Fruit fly (Drosophila melanogaster) whole organism, prepupa: ENCODE data around the gene Tl.

ENCODE experiments used
- CG10631 ChIP-seq: fragments of 200-800 bp; sonication (Bioruptor generic); optimal IDR thresholded peaks from 2 replicates; lab custom pipeline; 2016; ENCODE audit warnings: missing biosample characterization, missing genetic modification characterization
- CG10669 ChIP-seq: fragments of 200-800 bp; sonication (Bioruptor generic); optimal IDR thresholded peaks from 3 replicates; lab custom pipeline; 2018; ENCODE audit warnings: missing biosample characterization, mild to moderate bottlenecking, missing genetic modification characterization, moderate library complexity
- CG11294 ChIP-seq: fragments of 200-800 bp; sonication (Bioruptor generic); IDR thresholded peaks from 2 replicates; pipeline ENCODE4 v1.3.6; 2022; ENCODE audit warnings: missing biosample characterization, missing genetic modification characterization
- CG11902 ChIP-seq: fragments of 200-800 bp; sonication (Bioruptor generic); optimal IDR thresholded peaks from 3 replicates; lab custom pipeline; 2016; ENCODE audit warnings: missing biosample characterization, missing genetic modification characterization
- CG15336 ChIP-seq: fragments of 200-800 bp; sonication (Bioruptor generic); IDR thresholded peaks from 2 replicates; pipeline ENCODE4 v1.3.6; 2022; ENCODE audit warnings: missing biosample characterization, missing genetic modification characterization
- CG1621 ChIP-seq: fragments of 200-800 bp; sonication (Bioruptor generic); optimal IDR thresholded peaks from 3 replicates; lab custom pipeline; 2018; ENCODE audit warnings: missing biosample characterization, mild to moderate bottlenecking, missing genetic modification characterization
- CG16779 ChIP-seq: fragments of 200-800 bp; sonication (Bioruptor generic); optimal IDR thresholded peaks from 3 replicates; lab custom pipeline; 2017; ENCODE audit warnings: missing biosample characterization, mild to moderate bottlenecking, missing genetic modification characterization
- CG3032 ChIP-seq: fragments of 200-800 bp; optimal IDR thresholded peaks from 2 replicates; lab custom pipeline; 2019; ENCODE audit warnings: missing biosample characterization, mild to moderate bottlenecking, missing genetic modification characterization, moderate library complexity
- CG31627 ChIP-seq: fragments of 200-800 bp; sonication (Bioruptor generic); optimal IDR thresholded peaks from 3 replicates; lab custom pipeline; 2016; ENCODE audit warnings: missing biosample characterization, missing genetic modification characterization
- CG34406 ChIP-seq: fragments of 200-800 bp; sonication (Bioruptor generic); optimal IDR thresholded peaks from 3 replicates; lab custom pipeline; 2016; ENCODE audit warnings: missing biosample characterization, missing genetic modification characterization
- CG3919 ChIP-seq: fragments of 200-800 bp; sonication (Bioruptor generic); optimal IDR thresholded peaks from 3 replicates; lab custom pipeline; 2016; ENCODE audit warnings: missing biosample characterization, missing genetic modification characterization
- CG4318 ChIP-seq: fragments of 200-800 bp; sonication (Bioruptor generic); optimal IDR thresholded peaks from 3 replicates; lab custom pipeline; 2017; ENCODE audit warnings: missing biosample characterization, mild to moderate bottlenecking, missing genetic modification characterization
- CG6276 ChIP-seq: fragments of 200-800 bp; sonication (Bioruptor generic); optimal IDR thresholded peaks from 2 replicates; lab custom pipeline; 2017; ENCODE audit warnings: missing biosample characterization, mild to moderate bottlenecking, missing genetic modification characterization
- CG6792 ChIP-seq: fragments of 200-800 bp; sonication (Bioruptor generic); optimal IDR thresholded peaks from 3 replicates; lab custom pipeline; 2016; ENCODE audit warnings: missing biosample characterization, missing genetic modification characterization
- CG6808 ChIP-seq: fragments of 200-800 bp; sonication (Bioruptor generic); optimal IDR thresholded peaks from 3 replicates; lab custom pipeline; 2017; ENCODE audit warnings: missing biosample characterization, missing genetic modification characterization, mild to moderate bottlenecking, moderate library complexity, missing genetic modification reagents
- CG6854 ChIP-seq: fragments of 200-800 bp; sonication (Bioruptor generic); optimal IDR thresholded peaks from 2 replicates; lab custom pipeline; 2017; ENCODE audit warnings: missing biosample characterization, mild to moderate bottlenecking, missing genetic modification characterization
- CG7368 ChIP-seq: fragments of 200-800 bp; sonication (Bioruptor generic); optimal IDR thresholded peaks from 3 replicates; lab custom pipeline; 2016; ENCODE audit warnings: missing biosample characterization, missing genetic modification characterization
- CG8119 ChIP-seq: fragments of 200-800 bp; sonication (Bioruptor generic); IDR thresholded peaks from 3 replicates; pipeline ENCODE4 v1.3.6; 2022; ENCODE audit warnings: missing biosample characterization, missing genetic modification characterization
- CG8319 ChIP-seq: fragments of 200-800 bp; sonication (Bioruptor generic); optimal IDR thresholded peaks from 3 replicates; lab custom pipeline; 2016; ENCODE audit warnings: missing biosample characterization, missing genetic modification characterization
- CG8632 ChIP-seq: fragments of 200-800 bp; sonication (Bioruptor generic); optimal IDR thresholded peaks from 3 replicates; lab custom pipeline; 2016; ENCODE audit warnings: missing biosample characterization, missing genetic modification characterization
- CG9139 ChIP-seq: fragments of 200-800 bp; sonication (Bioruptor generic); optimal IDR thresholded peaks from 3 replicates; lab custom pipeline; 2017; ENCODE audit warnings: missing biosample characterization, mild to moderate bottlenecking, missing genetic modification characterization
- Eip75B ChIP-seq: fragments of 200-800 bp; sonication (Bioruptor generic); optimal IDR thresholded peaks from 3 replicates; lab custom pipeline; 2016; ENCODE audit warnings: missing biosample characterization, missing genetic modification characterization
- Eip78C ChIP-seq: fragments of 200-800 bp; sonication (Bioruptor generic); peaks from one replicate; lab custom pipeline; 2016; ENCODE audit warnings: missing biosample characterization, missing genetic modification characterization
- Eip93F ChIP-seq: fragments of 200-800 bp; sonication (Bioruptor generic); optimal IDR thresholded peaks from 2 replicates; lab custom pipeline; 2016; ENCODE audit warnings: missing biosample characterization, mild to moderate bottlenecking, missing genetic modification characterization
- Ets21C ChIP-seq: fragments of 200-800 bp; sonication (Bioruptor generic); optimal IDR thresholded peaks from 3 replicates; lab custom pipeline; 2016; ENCODE audit warnings: missing biosample characterization, missing genetic modification characterization
- Ets96B ChIP-seq: fragments of 200-800 bp; optimal IDR thresholded peaks from 2 replicates; lab custom pipeline; 2019; ENCODE audit warnings: missing biosample characterization, mild to moderate bottlenecking, missing genetic modification characterization, moderate library complexity
- Gug ChIP-seq: fragments of 200-800 bp; sonication (Bioruptor generic); IDR thresholded peaks from 2 replicates; pipeline ENCODE4 v1.3.6; 2022; ENCODE audit warnings: missing biosample characterization, missing genetic modification characterization
- Hr38 ChIP-seq: sonication (Bioruptor generic); optimal IDR thresholded peaks from 2 replicates; lab custom pipeline; 2016; ENCODE audit warnings: missing biosample characterization, missing genetic modification characterization
- Hr39 ChIP-seq: fragments of 200-800 bp; sonication (Bioruptor generic); optimal IDR thresholded peaks from 2 replicates; lab custom pipeline; 2016; ENCODE audit warnings: missing biosample characterization, missing genetic modification characterization
- Hr4 ChIP-seq: fragments of 200-800 bp; sonication (Bioruptor generic); optimal IDR thresholded peaks from 3 replicates; lab custom pipeline; 2016; ENCODE audit warnings: missing biosample characterization, missing genetic modification characterization
- Met ChIP-seq: fragments of 200-800 bp; sonication (Bioruptor generic); optimal IDR thresholded peaks from 3 replicates; lab custom pipeline; 2016; ENCODE audit warnings: missing biosample characterization, missing genetic modification characterization
- OdsH ChIP-seq: fragments of 200-800 bp; sonication (Bioruptor generic); optimal IDR thresholded peaks from 3 replicates; lab custom pipeline; 2016; ENCODE audit warnings: missing biosample characterization, missing genetic modification characterization
- Smox ChIP-seq: fragments of 200-800 bp; sonication (Bioruptor generic); optimal IDR thresholded peaks from 3 replicates; lab custom pipeline; 2016; ENCODE audit warnings: missing biosample characterization, missing genetic modification characterization
- Sox102F ChIP-seq: fragments of 200-800 bp; sonication (Bioruptor generic); optimal IDR thresholded peaks from 2 replicates; lab custom pipeline; 2016; ENCODE audit warnings: missing biosample characterization, mild to moderate bottlenecking, missing genetic modification characterization
- Sox14 ChIP-seq: fragments of 200-800 bp; sonication (Bioruptor generic); optimal IDR thresholded peaks from 3 replicates; lab custom pipeline; 2016; ENCODE audit warnings: missing biosample characterization, missing genetic modification characterization
- Sox15 ChIP-seq: fragments of 200-800 bp; sonication (Bioruptor generic); optimal IDR thresholded peaks from 3 replicates; lab custom pipeline; 2016; ENCODE audit warnings: missing biosample characterization, missing genetic modification characterization
- achi ChIP-seq: fragments of 200-800 bp; sonication (Bioruptor generic); optimal IDR thresholded peaks from 3 replicates; lab custom pipeline; 2016; ENCODE audit warnings: missing biosample characterization, missing genetic modification characterization
- acj6 ChIP-seq: fragments of 200-800 bp; sonication (Bioruptor generic); optimal IDR thresholded peaks from 3 replicates; lab custom pipeline; 2016; ENCODE audit warnings: missing biosample characterization, missing genetic modification characterization
- cyc ChIP-seq: fragments of 200-800 bp; sonication (Bioruptor generic); optimal IDR thresholded peaks from 3 replicates; lab custom pipeline; 2016; ENCODE audit warnings: missing biosample characterization, missing genetic modification characterization
- dac ChIP-seq: fragments of 200-800 bp; sonication (Bioruptor generic); optimal IDR thresholded peaks from 2 replicates; lab custom pipeline; 2017; ENCODE audit warnings: missing biosample characterization, mild to moderate bottlenecking, missing genetic modification characterization
- dsx ChIP-seq: fragments of 200-800 bp; optimal IDR thresholded peaks from 3 replicates; lab custom pipeline; 2019; ENCODE audit warnings: missing biosample characterization, mild to moderate bottlenecking, missing genetic modification characterization, moderate library complexity; ENCODE audit not compliant: poor library complexity, severe bottlenecking
- eg ChIP-seq: fragments of 200-800 bp; sonication (Bioruptor generic); IDR thresholded peaks from 3 replicates; pipeline ENCODE4 v1.3.6; 2022; ENCODE audit warnings: missing biosample characterization, missing genetic modification characterization
- esn ChIP-seq: fragments of 200-800 bp; sonication (Bioruptor generic); optimal IDR thresholded peaks from 2 replicates; lab custom pipeline; 2016; ENCODE audit warnings: missing biosample characterization, mild to moderate bottlenecking, missing genetic modification characterization, moderate library complexity
- fd85E ChIP-seq: fragments of 200-800 bp; sonication (Bioruptor generic); optimal IDR thresholded peaks from 3 replicates; lab custom pipeline; 2016; ENCODE audit warnings: missing biosample characterization, missing genetic modification characterization
- fkh ChIP-seq: fragments of 200-800 bp; sonication (Bioruptor generic); optimal IDR thresholded peaks from 3 replicates; lab custom pipeline; 2017; ENCODE audit warnings: missing biosample characterization, mild to moderate bottlenecking, missing genetic modification characterization, moderate library complexity
- lz ChIP-seq: fragments of 200-800 bp; sonication (Bioruptor generic); optimal IDR thresholded peaks from 3 replicates; lab custom pipeline; 2016; ENCODE audit warnings: missing biosample characterization, missing genetic modification characterization
- net ChIP-seq: fragments of 200-800 bp; sonication (Bioruptor generic); optimal IDR thresholded peaks from 3 replicates; lab custom pipeline; 2016; ENCODE audit warnings: missing biosample characterization, missing genetic modification characterization
- ss ChIP-seq, 2 experiments: fragments of 200-800 bp; sonication (Bioruptor generic); optimal IDR thresholded peaks; 2 replicates in 1 of 2; 3 replicates in 1 of 2; lab custom pipeline; 2017 to 2018; ENCODE audit warnings: mild to moderate bottlenecking in 2 of 2, missing biosample characterization in 2 of 2, missing genetic modification characterization in 2 of 2, moderate library complexity in 1 of 2
- svp ChIP-seq: fragments of 200-800 bp; sonication (Bioruptor generic); peaks from one replicate; lab custom pipeline; 2016; ENCODE audit warnings: missing biosample characterization, missing genetic modification characterization
- topi ChIP-seq: fragments of 200-800 bp; sonication (Bioruptor generic); optimal IDR thresholded peaks from 3 replicates; lab custom pipeline; 2016; ENCODE audit warnings: missing biosample characterization, missing genetic modification characterization
- vri ChIP-seq: fragments of 200-800 bp; sonication (Bioruptor generic); optimal IDR thresholded peaks from 3 replicates; lab custom pipeline; 2016; ENCODE audit warnings: missing biosample characterization, mild to moderate bottlenecking, missing genetic modification characterization

The Tl gene

DNA sequence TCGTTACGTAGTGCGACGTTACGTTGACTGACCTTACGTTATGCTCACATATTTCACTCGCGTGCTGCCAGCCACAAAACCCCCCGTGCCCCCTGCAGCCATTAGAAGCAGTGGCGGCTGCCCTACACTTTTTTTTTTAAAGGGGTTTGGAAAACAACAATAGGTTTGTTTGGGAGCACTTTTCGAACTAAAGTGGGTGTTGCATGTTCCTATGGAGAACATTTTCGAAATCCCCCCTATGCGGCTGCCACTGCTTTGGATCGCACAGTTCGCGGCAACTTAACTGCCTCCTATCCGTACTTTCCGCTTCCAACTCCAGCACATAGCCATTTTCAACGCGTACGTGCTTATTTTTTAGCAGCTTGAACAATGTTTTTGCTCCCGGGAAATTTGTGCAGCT is 54.9 kb downstream of the Tl start (continued):
- no peak for TF ChIP-seq fd85E (GFP tag; lab: Kevin White, UChicago)

DNA sequence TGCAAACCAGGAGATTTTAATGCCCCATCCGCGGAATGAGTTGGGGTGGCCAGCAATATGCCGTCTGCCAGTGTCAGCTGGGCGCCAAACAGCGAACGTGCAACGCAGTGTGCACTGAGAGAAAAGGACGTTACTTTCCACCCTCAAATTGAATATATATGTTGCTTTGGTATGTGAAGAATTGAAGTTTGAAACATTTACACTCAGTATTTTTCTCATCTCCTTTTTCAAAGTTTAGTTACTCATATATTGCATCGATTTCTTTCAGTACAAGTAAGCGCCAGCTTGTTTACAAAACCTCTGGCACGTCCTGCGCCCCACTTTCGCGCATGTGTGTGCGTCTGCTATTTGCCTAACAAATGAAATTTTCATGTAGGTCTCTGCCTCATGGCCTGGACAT is 60.4 kb downstream of the Tl start:
- TF ChIP-seq CG8632 (GFP tag; lab: Kevin White, UChicago) (no peak), CG31627 (GFP tag; lab: Kevin White, UChicago) (peak; percentile 41), CG8119 (peak; percentile 64), Sox15 (GFP tag; lab: Kevin White, UChicago) (no peak), Hr39 (GFP tag; lab: Kevin White, UChicago) (peak; percentile 50), Gug (GFP tag; lab: Robert Waterston, UW) (peak; percentile 75), Hr4 (GFP tag; lab: Kevin White, UChicago) (no peak), Ets96B (tag; lab: Kevin White, UChicago) (peak; percentile 41), OdsH (GFP tag; lab: Kevin White, UChicago) (peak; percentile 48), CG6808 (GFP tag; lab: Kevin White, UChicago) (peak; percentile 16), svp (GFP tag; lab: Kevin White, UChicago) (peak; percentile 71), net (peak; percentile 33), CG4318 (GFP tag; lab: Kevin White, UChicago) (no peak), Eip93F (GFP tag; lab: Kevin White, UChicago) (no peak), vri (GFP tag; lab: Kevin White, UChicago) (peak; percentile 35), Sox102F (GFP tag; lab: Kevin White, UChicago) (peak; percentile 23), CG3032 (tag; lab: Kevin White, UChicago) (peak; percentile 68), eg (GFP tag; lab: Robert Waterston, UW) (peak; percentile 65), CG9139 (GFP tag; lab: Kevin White, UChicago) (no peak), ss (GFP tag; optimal IDR thresholded peaks at IDR 0.05; lab: Kevin White, UChicago) (peak in 1 of 2 experiments; percentile 53), Met (GFP tag; lab: Kevin White, UChicago) (peak; percentile 50), CG10669 (GFP tag; lab: Kevin White, UChicago) (peak; percentile 29), Eip78C (GFP tag; lab: Kevin White, UChicago) (peak; percentile 73), esn (peak; percentile 51), CG7368 (GFP tag; lab: Kevin White, UChicago) (peak; percentile 20), CG34406 (GFP tag; lab: Kevin White, UChicago) (peak; percentile 0), dsx (peak; percentile 33), lz (GFP tag; lab: Kevin White, UChicago) (peak; percentile 50), CG10631 (GFP tag; lab: Kevin White, UChicago) (peak; percentile 46), Smox (GFP tag; lab: Kevin White, UChicago) (peak; percentile 37), achi (GFP tag; lab: Kevin White, UChicago) (peak; percentile 43), CG11902 (GFP tag; lab: Kevin White, UChicago) (no peak), CG1621 (peak; percentile 22), cyc (GFP tag; lab: Kevin White, UChicago) (peak; percentile 22), Ets21C (GFP tag; lab: Kevin White, UChicago) (peak; percentile 29), acj6 (peak; percentile 16), CG16779 (tag; lab: Kevin White, UChicago) (peak; percentile 62), CG15336 (GFP tag; lab: Robert Waterston, UW) (peak; percentile 39; the same call in 1 of the 2 replicates), fkh (GFP tag; lab: Kevin White, UChicago) (peak; percentile 8), dac (no peak), CG8319 (GFP tag; lab: Kevin White, UChicago) (no peak), topi (GFP tag; lab: Kevin White, UChicago) (peak; percentile 49), CG6792 (peak; percentile 50), Sox14 (GFP tag; lab: Kevin White, UChicago) (peak; percentile 38), CG6854 (no peak), CG11294 (GFP tag; lab: Robert Waterston, UW) (peak; percentile 34; the same call in 1 of the 2 replicates), Hr38 (GFP tag; lab: Kevin White, UChicago) (no peak), CG6276 (no peak), CG3919 (GFP tag; lab: Kevin White, UChicago) (peak; percentile 34), Eip75B (GFP tag; lab: Kevin White, UChicago) (peak; percentile 77)
